Fruit fly (Drosophila melanogaster) whole organism, prepupa: Measurements from ENCODE around the gene CG18268.

Source experiments
- Blimp-1 ChIP-seq: fragments of 200-800 bp; sonication (Bioruptor generic); optimal IDR thresholded peaks from 3 replicates; lab custom pipeline; 2017; ENCODE audit warnings: missing biosample characterization, missing genetic modification characterization, mild to moderate bottlenecking, moderate library complexity, missing genetic modification reagents
- CG10631 ChIP-seq: fragments of 200-800 bp; sonication (Bioruptor generic); optimal IDR thresholded peaks from 2 replicates; lab custom pipeline; 2016; ENCODE audit warnings: missing biosample characterization, missing genetic modification characterization
- CG10669 ChIP-seq: fragments of 200-800 bp; sonication (Bioruptor generic); optimal IDR thresholded peaks from 3 replicates; lab custom pipeline; 2018; ENCODE audit warnings: missing biosample characterization, mild to moderate bottlenecking, missing genetic modification characterization, moderate library complexity
- CG11294 ChIP-seq: fragments of 200-800 bp; sonication (Bioruptor generic); IDR thresholded peaks from 2 replicates; pipeline ENCODE4 v1.3.6; 2022; ENCODE audit warnings: missing biosample characterization, missing genetic modification characterization
- CG11762 ChIP-seq: fragments of 200-800 bp; sonication (Bioruptor generic); optimal IDR thresholded peaks from 3 replicates; lab custom pipeline; 2016; ENCODE audit warnings: missing biosample characterization, missing genetic modification characterization; ENCODE audit not compliant: insufficient read depth
- CG11902 ChIP-seq: fragments of 200-800 bp; sonication (Bioruptor generic); optimal IDR thresholded peaks from 3 replicates; lab custom pipeline; 2016; ENCODE audit warnings: missing biosample characterization, missing genetic modification characterization
- CG15336 ChIP-seq: fragments of 200-800 bp; sonication (Bioruptor generic); IDR thresholded peaks from 2 replicates; pipeline ENCODE4 v1.3.6; 2022; ENCODE audit warnings: missing biosample characterization, missing genetic modification characterization
- CG16779 ChIP-seq: fragments of 200-800 bp; sonication (Bioruptor generic); optimal IDR thresholded peaks from 3 replicates; lab custom pipeline; 2017; ENCODE audit warnings: missing biosample characterization, mild to moderate bottlenecking, missing genetic modification characterization
- CG3032 ChIP-seq: fragments of 200-800 bp; optimal IDR thresholded peaks from 2 replicates; lab custom pipeline; 2019; ENCODE audit warnings: missing biosample characterization, mild to moderate bottlenecking, missing genetic modification characterization, moderate library complexity
- CG32006 ChIP-seq: fragments of 200-800 bp; sonication (Bioruptor generic); optimal IDR thresholded peaks from 3 replicates; lab custom pipeline; 2017; ENCODE audit warnings: missing biosample characterization, mild to moderate bottlenecking, missing genetic modification characterization
- CG34406 ChIP-seq: fragments of 200-800 bp; sonication (Bioruptor generic); optimal IDR thresholded peaks from 3 replicates; lab custom pipeline; 2016; ENCODE audit warnings: missing biosample characterization, missing genetic modification characterization
- CG3919 ChIP-seq: fragments of 200-800 bp; sonication (Bioruptor generic); optimal IDR thresholded peaks from 3 replicates; lab custom pipeline; 2016; ENCODE audit warnings: missing biosample characterization, missing genetic modification characterization
- CG4318 ChIP-seq: fragments of 200-800 bp; sonication (Bioruptor generic); optimal IDR thresholded peaks from 3 replicates; lab custom pipeline; 2017; ENCODE audit warnings: missing biosample characterization, mild to moderate bottlenecking, missing genetic modification characterization
- CG6163 ChIP-seq: fragments of 200-800 bp; sonication (Bioruptor generic); IDR thresholded peaks from 3 replicates; pipeline ENCODE4 v1.3.6; 2022; ENCODE audit warnings: missing biosample characterization, missing genetic modification characterization
- CG6276 ChIP-seq: fragments of 200-800 bp; sonication (Bioruptor generic); optimal IDR thresholded peaks from 2 replicates; lab custom pipeline; 2017; ENCODE audit warnings: missing biosample characterization, mild to moderate bottlenecking, missing genetic modification characterization
- CG6792 ChIP-seq: fragments of 200-800 bp; sonication (Bioruptor generic); optimal IDR thresholded peaks from 3 replicates; lab custom pipeline; 2016; ENCODE audit warnings: missing biosample characterization, missing genetic modification characterization
- CG6854 ChIP-seq: fragments of 200-800 bp; sonication (Bioruptor generic); optimal IDR thresholded peaks from 2 replicates; lab custom pipeline; 2017; ENCODE audit warnings: missing biosample characterization, mild to moderate bottlenecking, missing genetic modification characterization
- CG7368 ChIP-seq: fragments of 200-800 bp; sonication (Bioruptor generic); optimal IDR thresholded peaks from 3 replicates; lab custom pipeline; 2016; ENCODE audit warnings: missing biosample characterization, missing genetic modification characterization
- CG8119 ChIP-seq: fragments of 200-800 bp; sonication (Bioruptor generic); IDR thresholded peaks from 3 replicates; pipeline ENCODE4 v1.3.6; 2022; ENCODE audit warnings: missing biosample characterization, missing genetic modification characterization
- CG8319 ChIP-seq: fragments of 200-800 bp; sonication (Bioruptor generic); optimal IDR thresholded peaks from 3 replicates; lab custom pipeline; 2016; ENCODE audit warnings: missing biosample characterization, missing genetic modification characterization
- CG8632 ChIP-seq: fragments of 200-800 bp; sonication (Bioruptor generic); optimal IDR thresholded peaks from 3 replicates; lab custom pipeline; 2016; ENCODE audit warnings: missing biosample characterization, missing genetic modification characterization
- CG9139 ChIP-seq: fragments of 200-800 bp; sonication (Bioruptor generic); optimal IDR thresholded peaks from 3 replicates; lab custom pipeline; 2017; ENCODE audit warnings: missing biosample characterization, mild to moderate bottlenecking, missing genetic modification characterization
- Eip75B ChIP-seq: fragments of 200-800 bp; sonication (Bioruptor generic); optimal IDR thresholded peaks from 3 replicates; lab custom pipeline; 2016; ENCODE audit warnings: missing biosample characterization, missing genetic modification characterization
- Eip78C ChIP-seq: fragments of 200-800 bp; sonication (Bioruptor generic); peaks from one replicate; lab custom pipeline; 2016; ENCODE audit warnings: missing biosample characterization, missing genetic modification characterization
- Eip93F ChIP-seq: fragments of 200-800 bp; sonication (Bioruptor generic); optimal IDR thresholded peaks from 2 replicates; lab custom pipeline; 2016; ENCODE audit warnings: missing biosample characterization, mild to moderate bottlenecking, missing genetic modification characterization
- Gug ChIP-seq: fragments of 200-800 bp; sonication (Bioruptor generic); IDR thresholded peaks from 2 replicates; pipeline ENCODE4 v1.3.6; 2022; ENCODE audit warnings: missing biosample characterization, missing genetic modification characterization
- Hr38 ChIP-seq: sonication (Bioruptor generic); optimal IDR thresholded peaks from 2 replicates; lab custom pipeline; 2016; ENCODE audit warnings: missing biosample characterization, missing genetic modification characterization
- Hr39 ChIP-seq: fragments of 200-800 bp; sonication (Bioruptor generic); optimal IDR thresholded peaks from 2 replicates; lab custom pipeline; 2016; ENCODE audit warnings: missing biosample characterization, missing genetic modification characterization
- Lpt ChIP-seq: fragments of 200-800 bp; sonication (Bioruptor generic); optimal IDR thresholded peaks from 3 replicates; lab custom pipeline; 2016; ENCODE audit warnings: missing biosample characterization, missing genetic modification characterization
- Met ChIP-seq: fragments of 200-800 bp; sonication (Bioruptor generic); optimal IDR thresholded peaks from 3 replicates; lab custom pipeline; 2016; ENCODE audit warnings: missing biosample characterization, missing genetic modification characterization
- OdsH ChIP-seq: fragments of 200-800 bp; sonication (Bioruptor generic); optimal IDR thresholded peaks from 3 replicates; lab custom pipeline; 2016; ENCODE audit warnings: missing biosample characterization, missing genetic modification characterization
- Smox ChIP-seq: fragments of 200-800 bp; sonication (Bioruptor generic); optimal IDR thresholded peaks from 3 replicates; lab custom pipeline; 2016; ENCODE audit warnings: missing biosample characterization, missing genetic modification characterization
- Sox102F ChIP-seq: fragments of 200-800 bp; sonication (Bioruptor generic); optimal IDR thresholded peaks from 2 replicates; lab custom pipeline; 2016; ENCODE audit warnings: missing biosample characterization, mild to moderate bottlenecking, missing genetic modification characterization
- Sox14 ChIP-seq: fragments of 200-800 bp; sonication (Bioruptor generic); optimal IDR thresholded peaks from 3 replicates; lab custom pipeline; 2016; ENCODE audit warnings: missing biosample characterization, missing genetic modification characterization
- Sox15 ChIP-seq: fragments of 200-800 bp; sonication (Bioruptor generic); optimal IDR thresholded peaks from 3 replicates; lab custom pipeline; 2016; ENCODE audit warnings: missing biosample characterization, missing genetic modification characterization
- acj6 ChIP-seq: fragments of 200-800 bp; sonication (Bioruptor generic); optimal IDR thresholded peaks from 3 replicates; lab custom pipeline; 2016; ENCODE audit warnings: missing biosample characterization, missing genetic modification characterization
- cyc ChIP-seq: fragments of 200-800 bp; sonication (Bioruptor generic); optimal IDR thresholded peaks from 3 replicates; lab custom pipeline; 2016; ENCODE audit warnings: missing biosample characterization, missing genetic modification characterization
- dac ChIP-seq: fragments of 200-800 bp; sonication (Bioruptor generic); optimal IDR thresholded peaks from 2 replicates; lab custom pipeline; 2017; ENCODE audit warnings: missing biosample characterization, mild to moderate bottlenecking, missing genetic modification characterization
- dsx ChIP-seq: fragments of 200-800 bp; optimal IDR thresholded peaks from 3 replicates; lab custom pipeline; 2019; ENCODE audit warnings: missing biosample characterization, mild to moderate bottlenecking, missing genetic modification characterization, moderate library complexity; ENCODE audit not compliant: poor library complexity, severe bottlenecking
- esn ChIP-seq: fragments of 200-800 bp; sonication (Bioruptor generic); optimal IDR thresholded peaks from 2 replicates; lab custom pipeline; 2016; ENCODE audit warnings: missing biosample characterization, mild to moderate bottlenecking, missing genetic modification characterization, moderate library complexity
- fd85E ChIP-seq: fragments of 200-800 bp; sonication (Bioruptor generic); optimal IDR thresholded peaks from 3 replicates; lab custom pipeline; 2016; ENCODE audit warnings: missing biosample characterization, missing genetic modification characterization
- fkh ChIP-seq: fragments of 200-800 bp; sonication (Bioruptor generic); optimal IDR thresholded peaks from 3 replicates; lab custom pipeline; 2017; ENCODE audit warnings: missing biosample characterization, mild to moderate bottlenecking, missing genetic modification characterization, moderate library complexity
- lz ChIP-seq: fragments of 200-800 bp; sonication (Bioruptor generic); optimal IDR thresholded peaks from 3 replicates; lab custom pipeline; 2016; ENCODE audit warnings: missing biosample characterization, missing genetic modification characterization
- pdm3 ChIP-seq: fragments of 200-800 bp; sonication (Bioruptor generic); optimal IDR thresholded peaks from 3 replicates; lab custom pipeline; 2016; ENCODE audit warnings: missing biosample characterization, missing genetic modification characterization
- salr ChIP-seq, 2 experiments: fragments of 200-800 bp; sonication (Bioruptor generic); optimal IDR thresholded peaks; 3 replicates each; lab custom pipeline; 2016 to 2018; ENCODE audit warnings: missing biosample characterization in 2 of 2, missing genetic modification characterization in 2 of 2, mild to moderate bottlenecking in 1 of 2
- ss ChIP-seq, 2 experiments: fragments of 200-800 bp; sonication (Bioruptor generic); optimal IDR thresholded peaks; 2 replicates in 1 of 2; 3 replicates in 1 of 2; lab custom pipeline; 2017 to 2018; ENCODE audit warnings: mild to moderate bottlenecking in 2 of 2, missing biosample characterization in 2 of 2, missing genetic modification characterization in 2 of 2, moderate library complexity in 1 of 2
- svp ChIP-seq: fragments of 200-800 bp; sonication (Bioruptor generic); peaks from one replicate; lab custom pipeline; 2016; ENCODE audit warnings: missing biosample characterization, missing genetic modification characterization
- topi ChIP-seq: fragments of 200-800 bp; sonication (Bioruptor generic); optimal IDR thresholded peaks from 3 replicates; lab custom pipeline; 2016; ENCODE audit warnings: missing biosample characterization, missing genetic modification characterization
- vri ChIP-seq: fragments of 200-800 bp; sonication (Bioruptor generic); optimal IDR thresholded peaks from 3 replicates; lab custom pipeline; 2016; ENCODE audit warnings: missing biosample characterization, mild to moderate bottlenecking, missing genetic modification characterization

The CG18268 gene

DNA sequence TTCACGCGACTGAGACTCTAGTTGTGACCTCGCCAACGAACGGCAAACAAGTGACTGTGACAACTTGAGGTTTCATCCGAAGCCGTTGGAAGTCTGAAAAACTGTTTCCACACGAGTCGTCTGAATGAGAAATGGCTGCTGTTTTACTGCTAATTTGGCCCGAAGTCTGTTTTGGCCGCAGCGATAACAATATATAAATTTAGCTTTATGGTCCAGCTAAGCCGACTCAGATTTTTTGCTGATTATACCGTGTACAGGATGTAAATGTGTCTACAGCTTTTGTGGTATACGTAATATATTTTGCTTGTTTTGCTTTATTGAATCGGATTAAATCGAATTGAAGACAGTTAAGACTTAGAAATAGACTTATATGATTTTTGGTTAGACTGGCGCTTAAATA, at the start of gene CG18268:
TSS of gene CG18268 (minus strand) at position 101 of the 400 bp plus-strand sequence.
- TF ChIP-seq Smox (GFP tag; lab: Kevin White, UChicago) (no peak), CG11762 (GFP tag; lab: Kevin White, UChicago) (no peak), svp (GFP tag; lab: Kevin White, UChicago) (no peak), CG6854 (no peak), Blimp-1 (no peak), CG6163 (no peak), CG9139 (no peak), Eip93F (GFP tag; lab: Kevin White, UChicago) (no peak), Hr39 (GFP tag; lab: Kevin White, UChicago) (no peak), CG6792 (GFP tag; lab: Kevin White, UChicago) (no peak)
- TF ChIP-seq, all 60 proteins: peak for 0

- TF ChIP-seq lz (GFP tag; lab: Kevin White, UChicago) (peak; percentile 18), CG11902 (GFP tag; lab: Kevin White, UChicago) (no peak), Smox (GFP tag; lab: Kevin White, UChicago) (peak; percentile 28), CG8632 (GFP tag; lab: Kevin White, UChicago) (no peak), Lpt (no peak), acj6 (peak; percentile 18), topi (GFP tag; lab: Kevin White, UChicago) (no peak), dsx (GFP tag; lab: Kevin White, UChicago) (no peak), Sox102F (GFP tag; lab: Kevin White, UChicago) (no peak), Blimp-1 (no peak), Hr39 (GFP tag; lab: Kevin White, UChicago) (peak; percentile 12), CG15336 (0 out of 2 replicates have a peak, but pooled peaks have one; percentile 10), Eip93F (GFP tag; lab: Kevin White, UChicago) (no peak), salr (GFP tag; optimal IDR thresholded peaks at IDR 0.05; lab: Kevin White, UChicago) (no peak), CG7368 (GFP tag; lab: Kevin White, UChicago) (no peak), Sox15 (GFP tag; lab: Kevin White, UChicago) (no peak), CG6276 (GFP tag; lab: Kevin White, UChicago) (no peak), svp (GFP tag; lab: Kevin White, UChicago) (peak; percentile 50), CG11762 (GFP tag; lab: Kevin White, UChicago) (no peak), CG34406 (no peak), cyc (GFP tag; lab: Kevin White, UChicago) (no peak), Hr38 (no peak), CG3919 (GFP tag; lab: Kevin White, UChicago) (peak; percentile 8), CG8319 (GFP tag; lab: Kevin White, UChicago) (no peak), CG11294 (GFP tag; lab: Robert Waterston, UW) (no peak; the same call in 1 of the 2 replicates), Sox14 (GFP tag; lab: Kevin White, UChicago) (no peak), pdm3 (peak; percentile 40), dac (GFP tag; lab: Kevin White, UChicago) (no peak), CG3032 (tag; lab: Kevin White, UChicago) (no peak), Eip78C (GFP tag; lab: Kevin White, UChicago) (peak; percentile 68), Eip75B (GFP tag; lab: Kevin White, UChicago) (peak; percentile 8), vri (GFP tag; lab: Kevin White, UChicago) (no peak), CG10669 (GFP tag; lab: Kevin White, UChicago) (peak; percentile 22), CG6792 (GFP tag; lab: Kevin White, UChicago) (no peak), Met (GFP tag; lab: Kevin White, UChicago) (peak; percentile 14), Gug (GFP tag; lab: Robert Waterston, UW) (peak; percentile 28; the same call in 1 of the 2 replicates), esn (no peak), CG10631 (peak; percentile 40), ss (GFP tag; optimal IDR thresholded peaks at IDR 0.05; lab: Kevin White, UChicago) (peak in 1 of 2 experiments; percentile 28), fkh (no peak), CG32006 (peak; percentile 53), CG4318 (no peak), OdsH (GFP tag; lab: Kevin White, UChicago) (peak; percentile 40), CG6854 (no peak), fd85E (no peak), CG16779 (tag; lab: Kevin White, UChicago) (no peak), CG8119 (GFP tag; lab: Robert Waterston, UW) (no peak)
Measured at dm6 chr3R:7821559-7821958, 17.3 kb upstream of the CG18268 start.
